Worm (Caenorhabditis elegans) whole organism, late embryonic: ENCODE data around the gene hlh-28.

Source experiments
- nfya-1 ChIP-seq: sonication (generic microtip); optimal IDR thresholded peaks from 2 replicates; lab custom pipeline; 2017; ENCODE audit warnings: missing genetic modification characterization, mild to moderate bottlenecking, missing compliant biosample characterization, antibody characterized with exemption, moderate library complexity
- pqm-1 ChIP-seq: sonication (generic microtip); optimal IDR thresholded peaks from 2 replicates; lab custom pipeline; 2016; ENCODE audit warnings: missing genetic modification characterization, missing compliant biosample characterization
- zip-5 ChIP-seq: sonication (generic microtip); optimal IDR thresholded peaks from 2 replicates; lab custom pipeline; 2016; ENCODE audit warnings: missing genetic modification characterization, missing compliant biosample characterization

DNA sequence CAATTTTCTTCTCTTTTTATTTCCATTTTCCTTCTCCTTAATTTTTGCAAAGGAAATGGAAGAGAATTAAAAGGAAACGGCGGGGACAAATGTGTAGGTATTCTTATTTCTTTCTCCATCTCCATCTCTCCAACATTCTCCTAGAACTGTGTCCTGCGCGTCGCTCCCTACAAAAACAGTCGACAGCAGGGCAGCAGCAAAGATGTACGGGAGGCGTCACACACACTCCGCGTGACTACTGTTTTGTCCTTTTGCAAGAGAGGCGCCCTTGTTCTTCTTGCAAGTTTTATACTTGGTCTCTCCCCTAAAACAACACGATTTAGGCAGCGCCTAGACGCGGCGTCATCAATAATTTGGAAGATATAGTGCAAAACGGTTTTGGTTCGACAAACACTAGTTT is 10.9 kb upstream of the hlh-28 start:
- TF ChIP-seq zip-5 (tag; lab: Kevin White, UChicago) (no peak), pqm-1 (tag; lab: Kevin White, UChicago) (no peak), nfya-1 (tag; lab: Kevin White, UChicago) (no peak)
